Fruit fly (Drosophila melanogaster) whole organism, embryonic: ENCODE data around the gene CG1463.

Source experiments
- ATbp ChIP-seq: fragments of 200-800 bp; sonication (Bioruptor generic); optimal IDR thresholded peaks from 2 replicates; lab custom pipeline; 2017; ENCODE audit warnings: missing biosample characterization, mild to moderate bottlenecking, missing genetic modification characterization, missing genetic modification reagents
- Aef1 ChIP-seq: fragments of 200-800 bp; sonication (Bioruptor generic); IDR thresholded peaks from 3 replicates; pipeline ENCODE4 v1.3.6; 2022; ENCODE audit warnings: missing biosample characterization, missing genetic modification characterization
- Awh ChIP-seq: fragments of 200-800 bp; sonication (Bioruptor generic); IDR thresholded peaks from 2 replicates; pipeline ENCODE4, ENCODE4 v1.3.6; 2022; ENCODE audit warnings: missing biosample characterization, missing genetic modification characterization
- CG1024 ChIP-seq: fragments of 200-800 bp; sonication (Bioruptor generic); IDR thresholded peaks from 2 replicates; pipeline ENCODE4 v1.3.6; 2022; ENCODE audit warnings: missing biosample characterization, missing genetic modification characterization
- CG10366 ChIP-seq: fragments of 200-800 bp; sonication (Bioruptor generic); IDR thresholded peaks from 2 replicates; pipeline ENCODE4 v1.3.6; 2022; ENCODE audit warnings: missing biosample characterization, missing genetic modification characterization
- CG10979 ChIP-seq: fragments of 200-800 bp; sonication (Bioruptor generic); optimal IDR thresholded peaks from 2 replicates; lab custom pipeline; 2018; ENCODE audit warnings: missing biosample characterization, mild to moderate bottlenecking, missing genetic modification characterization, moderate library complexity
- CG12659 ChIP-seq: fragments of 200-800 bp; sonication (Bioruptor generic); optimal IDR thresholded peaks from 3 replicates; lab custom pipeline; 2017; ENCODE audit warnings: mild to moderate bottlenecking, missing biosample characterization, missing genetic modification reagents, missing genetic modification characterization
- CG12942 ChIP-seq: fragments of 200-800 bp; sonication (Bioruptor generic); optimal IDR thresholded peaks from 3 replicates; lab custom pipeline; 2016; ENCODE audit warnings: missing biosample characterization, missing genetic modification characterization
- CG13287 ChIP-seq: fragments of 200-800 bp; sonication (Bioruptor generic); IDR thresholded peaks from 2 replicates; pipeline ENCODE4 v1.3.6; 2022; ENCODE audit warnings: missing biosample characterization, missing genetic modification characterization; ENCODE audit not compliant: partially characterized antibody
- CG13296 ChIP-seq: fragments of 200-800 bp; sonication (Bioruptor generic); optimal IDR thresholded peaks from 3 replicates; lab custom pipeline; 2018; ENCODE audit warnings: missing biosample characterization, mild to moderate bottlenecking, missing genetic modification characterization
- CG15479 ChIP-seq: fragments of 200-800 bp; sonication (Bioruptor generic); optimal IDR thresholded peaks from 3 replicates; lab custom pipeline; 2019; ENCODE audit warnings: missing biosample characterization, mild to moderate bottlenecking, missing genetic modification characterization, moderate library complexity
- CG15601 ChIP-seq: fragments of 200-800 bp; sonication (Bioruptor generic); optimal IDR thresholded peaks from 3 replicates; lab custom pipeline; 2019; ENCODE audit warnings: missing biosample characterization, mild to moderate bottlenecking, missing genetic modification characterization, moderate library complexity
- CG1603 ChIP-seq: fragments of 200-800 bp; sonication (Bioruptor generic); optimal IDR thresholded peaks from 2 replicates; lab custom pipeline; 2019; ENCODE audit warnings: missing biosample characterization, mild to moderate bottlenecking, missing genetic modification characterization, moderate library complexity
- CG17385 ChIP-seq: fragments of 200-800 bp; sonication (Bioruptor generic); optimal IDR thresholded peaks from 3 replicates; lab custom pipeline; 2018; ENCODE audit warnings: missing biosample characterization, mild to moderate bottlenecking, missing genetic modification characterization
- CG17802 ChIP-seq: fragments of 200-800 bp; sonication (Bioruptor generic); optimal IDR thresholded peaks from 2 replicates; lab custom pipeline; 2018; ENCODE audit warnings: missing biosample characterization, mild to moderate bottlenecking, missing genetic modification characterization, moderate library complexity
- CG18262 ChIP-seq: fragments of 200-800 bp; optimal IDR thresholded peaks from 3 replicates; lab custom pipeline; 2019; ENCODE audit warnings: missing biosample characterization, mild to moderate bottlenecking, missing genetic modification characterization, moderate library complexity
- CG2199 ChIP-seq: fragments of 200-800 bp; sonication (Bioruptor generic); IDR thresholded peaks from 3 replicates; pipeline ENCODE4 v1.3.6; 2022; ENCODE audit warnings: missing biosample characterization, missing genetic modification characterization
- CG31441 ChIP-seq: fragments of 200-800 bp; sonication (Bioruptor generic); IDR thresholded peaks from 2 replicates; pipeline ENCODE4 v1.3.6; 2022; ENCODE audit warnings: missing biosample characterization, missing genetic modification characterization
- CG3838 ChIP-seq: fragments of 200-800 bp; sonication (Bioruptor generic); optimal IDR thresholded peaks from 3 replicates; lab custom pipeline; 2016; ENCODE audit warnings: missing biosample characterization, missing genetic modification characterization
- CG4282 ChIP-seq: fragments of 200-800 bp; sonication (Bioruptor generic); optimal IDR thresholded peaks from 2 replicates; lab custom pipeline; 2016; ENCODE audit warnings: missing biosample characterization, missing genetic modification characterization
- CG5180 ChIP-seq: fragments of 200-800 bp; sonication (Bioruptor generic); optimal IDR thresholded peaks from 3 replicates; lab custom pipeline; 2017; ENCODE audit warnings: missing biosample characterization, missing genetic modification characterization, mild to moderate bottlenecking, moderate library complexity, missing genetic modification reagents
- Dek ChIP-seq: fragments of 200-800 bp; sonication (Bioruptor generic); optimal IDR thresholded peaks from 3 replicates; lab custom pipeline; 2019; ENCODE audit warnings: missing biosample characterization, mild to moderate bottlenecking, missing genetic modification characterization, moderate library complexity
- Dll ChIP-seq: fragments of 200-800 bp; sonication (Bioruptor generic); IDR thresholded peaks from 4 replicates; pipeline ENCODE4 v1.3.6; 2022; ENCODE audit warnings: missing biosample characterization, missing genetic modification characterization; ENCODE audit not compliant: partially characterized antibody
- Drgx ChIP-seq: fragments of 200-800 bp; sonication (Bioruptor generic); IDR thresholded peaks from 2 replicates; pipeline ENCODE4 v1.3.6; 2022; ENCODE audit warnings: missing biosample characterization, missing genetic modification characterization
- Gsc ChIP-seq: fragments of 200-800 bp; sonication (Bioruptor generic); IDR thresholded peaks from 2 replicates; pipeline ENCODE4 v1.3.6; 2022; ENCODE audit warnings: missing biosample characterization, missing genetic modification characterization
- H2.0 ChIP-seq: fragments of 200-800 bp; sonication (Bioruptor generic); IDR thresholded peaks from 2 replicates; pipeline ENCODE4 v1.3.6; 2022; ENCODE audit warnings: missing biosample characterization, missing genetic modification characterization
- HLH54F ChIP-seq: fragments of 200-800 bp; sonication (Bioruptor generic); optimal IDR thresholded peaks from 3 replicates; lab custom pipeline; 2016; ENCODE audit warnings: missing biosample characterization, missing genetic modification characterization
- HLHmδ ChIP-seq: fragments of 200-800 bp; sonication (Bioruptor generic); optimal IDR thresholded peaks from 2 replicates; lab custom pipeline; 2018; ENCODE audit warnings: missing biosample characterization, mild to moderate bottlenecking, missing genetic modification characterization, moderate library complexity
- Oli ChIP-seq: fragments of 200-800 bp; sonication (Bioruptor generic); optimal IDR thresholded peaks from 2 replicates; lab custom pipeline; 2018; ENCODE audit warnings: missing biosample characterization, mild to moderate bottlenecking, missing genetic modification characterization, moderate library complexity
- Poxn ChIP-seq: fragments of 200-800 bp; sonication (Bioruptor generic); IDR thresholded peaks from 2 replicates; pipeline ENCODE4 v1.3.6; 2022; ENCODE audit warnings: missing biosample characterization, missing genetic modification characterization
- Side ChIP-seq: fragments of 200-800 bp; sonication (Bioruptor generic); optimal IDR thresholded peaks from 2 replicates; lab custom pipeline; 2016; ENCODE audit warnings: missing biosample characterization, missing genetic modification characterization
- Sox100B ChIP-seq: fragments of 200-800 bp; sonication (Bioruptor generic); optimal IDR thresholded peaks from 3 replicates; lab custom pipeline; 2018; ENCODE audit warnings: missing biosample characterization, mild to moderate bottlenecking, missing genetic modification characterization
- Taf1 ChIP-seq: fragments of 200-800 bp; sonication (Bioruptor generic); IDR thresholded peaks from 2 replicates; pipeline ENCODE4 v1.3.6; 2022; ENCODE audit warnings: missing biosample characterization, missing genetic modification characterization
- ab ChIP-seq: fragments of 200-800 bp; sonication (Bioruptor generic); optimal IDR thresholded peaks from 2 replicates; lab custom pipeline; 2016; ENCODE audit warnings: missing biosample characterization, missing genetic modification characterization
- ara ChIP-seq: fragments of 200-800 bp; sonication (Bioruptor generic); IDR thresholded peaks from 2 replicates; pipeline ENCODE4 v1.3.6; 2022; ENCODE audit warnings: missing biosample characterization, missing genetic modification characterization
- chif ChIP-seq, 2 experiments: fragments of 200-800 bp; sonication (Bioruptor generic); optimal IDR thresholded peaks; 3 replicates each; lab custom pipeline; 2016; ENCODE audit warnings: missing biosample characterization in 2 of 2, missing genetic modification characterization in 2 of 2
- da ChIP-seq: fragments of 200-800 bp; sonication (Bioruptor generic); optimal IDR thresholded peaks from 2 replicates; lab custom pipeline; 2016; ENCODE audit warnings: missing biosample characterization, missing genetic modification characterization
- gce ChIP-seq: fragments of 200-800 bp; sonication (Bioruptor generic); IDR thresholded peaks from 3 replicates; pipeline ENCODE4 v1.3.6; 2022; ENCODE audit warnings: missing biosample characterization, missing genetic modification characterization
- h ChIP-seq: fragments of >200 bp; optimal IDR thresholded peaks from 2 replicates; lab custom pipeline; 2017
- nau ChIP-seq: fragments of 200-800 bp; sonication (Bioruptor generic); optimal IDR thresholded peaks from 3 replicates; lab custom pipeline; 2017; ENCODE audit warnings: missing biosample characterization, mild to moderate bottlenecking, missing genetic modification characterization, missing genetic modification reagents
- nmo ChIP-seq: fragments of 200-800 bp; sonication (Bioruptor generic); optimal IDR thresholded peaks from 2 replicates; lab custom pipeline; 2018; ENCODE audit warnings: missing biosample characterization, mild to moderate bottlenecking, missing genetic modification characterization, moderate library complexity
- onecut ChIP-seq: fragments of 200-800 bp; sonication (Bioruptor generic); IDR thresholded peaks from 2 replicates; pipeline ENCODE4 v1.3.6; 2022; ENCODE audit warnings: missing biosample characterization, missing genetic modification characterization
- org-1 ChIP-seq: fragments of 200-800 bp; sonication (Bioruptor generic); optimal IDR thresholded peaks from 2 replicates; lab custom pipeline; 2017; ENCODE audit warnings: missing biosample characterization, missing genetic modification characterization
- ranshi ChIP-seq: fragments of 200-800 bp; sonication (Bioruptor generic); IDR thresholded peaks from 2 replicates; pipeline ENCODE4 v1.3.6; 2022; ENCODE audit warnings: missing biosample characterization, missing genetic modification characterization
- rib ChIP-seq: fragments of 200-800 bp; sonication (Bioruptor generic); IDR thresholded peaks from 2 replicates; pipeline ENCODE4 v1.3.6; 2022; ENCODE audit warnings: missing biosample characterization, missing genetic modification characterization
- sd ChIP-seq: fragments of 200-800 bp; sonication (Bioruptor generic); optimal IDR thresholded peaks from 3 replicates; lab custom pipeline; 2018; ENCODE audit warnings: missing biosample characterization, mild to moderate bottlenecking, missing genetic modification characterization, moderate library complexity
- sens-2 ChIP-seq: fragments of 200-800 bp; sonication (Bioruptor generic); IDR thresholded peaks from 2 replicates; pipeline ENCODE4 v1.3.6; 2022; ENCODE audit warnings: missing biosample characterization, missing genetic modification characterization
- so ChIP-seq: fragments of 200-800 bp; sonication (Bioruptor generic); IDR thresholded peaks from 3 replicates; pipeline ENCODE4 v1.3.6; 2022; ENCODE audit warnings: missing biosample characterization, missing genetic modification characterization
- stc ChIP-seq: fragments of 200-800 bp; sonication (Bioruptor generic); IDR thresholded peaks from 2 replicates; pipeline ENCODE4 v1.3.6; 2022; ENCODE audit warnings: missing biosample characterization, missing genetic modification characterization
- stwl ChIP-seq: fragments of 200-800 bp; sonication (Bioruptor generic); optimal IDR thresholded peaks from 3 replicates; lab custom pipeline; 2018; ENCODE audit warnings: missing biosample characterization, mild to moderate bottlenecking, missing genetic modification characterization, moderate library complexity
- ttk ChIP-seq: fragments of 200-800 bp; sonication (Bioruptor generic); IDR thresholded peaks from 2 replicates; pipeline ENCODE4 v2.1.2; 2022; ENCODE audit warnings: missing biosample characterization, missing genetic modification characterization

The CG1463 gene

dm6 chrX:12629564-12629963 lies 18.1 kb upstream of the CG1463 start, which contains the start of the genes Aven and CG2540 (continued):
- TF ChIP-seq Aef1: 0 out of 3 replicates have a peak, but pooled peaks have one; percentile 13
- peak; percentile 59 for TF ChIP-seq CG12942 (GFP tag; lab: Kevin White, UChicago)
- TF ChIP-seq CG10979: peak; percentile 86
- TF ChIP-seq h (lab: Kevin White, UChicago): no peak
- peak; percentile 42 for TF ChIP-seq CG13287
- TF ChIP-seq nmo (GFP tag; lab: Kevin White, UChicago): peak; percentile 89
- TF ChIP-seq CG15601 (tag; lab: Kevin White, UChicago): peak; percentile 85
- no peak for TF ChIP-seq da (GFP tag; lab: Kevin White, UChicago)
- no peak for TF ChIP-seq chif (GFP tag; optimal IDR thresholded peaks at IDR 0.05; lab: Kevin White, UChicago)
- TF ChIP-seq onecut (GFP tag; lab: Robert Waterston, UW): peak; percentile 49; the same call in 1 of the 2 replicates
- TF ChIP-seq CG4282 (GFP tag; lab: Kevin White, UChicago): no peak
- TF ChIP-seq rib (GFP tag; lab: Robert Waterston, UW): 0 out of 2 replicates have a peak, but pooled peaks have one; percentile 63
- no peak for TF ChIP-seq gce (GFP tag; lab: Robert Waterston, UW)
- no peak for TF ChIP-seq CG3838 (GFP tag; lab: Kevin White, UChicago)
- peak; percentile 49 for TF ChIP-seq CG10366
- TF ChIP-seq Drgx: peak; percentile 65; the same call in 1 of the 2 replicates
- peak; percentile 86 for TF ChIP-seq Sox100B
- TF ChIP-seq stc (GFP tag; lab: Robert Waterston, UW): peak; percentile 62; the same call in 1 of the 2 replicates
- peak; percentile 67 for TF ChIP-seq stwl (tag; lab: Kevin White, UChicago)
- TF ChIP-seq CG17802 (tag; lab: Kevin White, UChicago): peak; percentile 13
- TF ChIP-seq sens-2 (GFP tag; lab: Robert Waterston, UW): peak; percentile 7; the same call in 1 of the 2 replicates
- no peak for TF ChIP-seq Side (GFP tag; lab: Kevin White, UChicago)
- TF ChIP-seq ranshi (GFP tag; lab: Robert Waterston, UW): peak; percentile 77
- TF ChIP-seq ab (GFP tag; lab: Kevin White, UChicago): no peak
- peak; percentile 84 for TF ChIP-seq CG17385 (GFP tag; lab: Kevin White, UChicago)
- peak; percentile 60 for TF ChIP-seq Awh (GFP tag; lab: Robert Waterston, UW)
- TF ChIP-seq H2.0: peak; percentile 45; the same call in 1 of the 2 replicates
- no peak for TF ChIP-seq nau (GFP tag; lab: Kevin White, UChicago)
- peak; percentile 19; the same call in 1 of the 2 replicates for TF ChIP-seq Taf1 (GFP tag; lab: Robert Waterston, UW)
- TF ChIP-seq ara (GFP tag; lab: Robert Waterston, UW): peak; percentile 68
- peak; percentile 42; the same call in 1 of the 3 replicates for TF ChIP-seq so (GFP tag; lab: Robert Waterston, UW)
- TF ChIP-seq Dek (tag; lab: Kevin White, UChicago): peak; percentile 78
- peak; percentile 62 for TF ChIP-seq CG5180
- no peak for TF ChIP-seq HLHmδ (GFP tag; lab: Kevin White, UChicago)
- TF ChIP-seq Dll (GFP tag; lab: Robert Waterston, UW): 0 out of 4 replicates have a peak, but pooled peaks have one; percentile 52
- TF ChIP-seq CG15479 (GFP tag; lab: Kevin White, UChicago): peak; percentile 7
- TF ChIP-seq CG18262 (tag; lab: Kevin White, UChicago): peak; percentile 88
- peak; percentile 58 for TF ChIP-seq sd (tag; lab: Kevin White, UChicago)
- no peak for TF ChIP-seq CG1024 (GFP tag; lab: Robert Waterston, UW)
- TF ChIP-seq HLH54F (GFP tag; lab: Kevin White, UChicago): no peak
- TF ChIP-seq ATbp: peak; percentile 72
- no peak for TF ChIP-seq Poxn (GFP tag; lab: Robert Waterston, UW)
- TF ChIP-seq CG12659: peak; percentile 90
- TF ChIP-seq ttk (GFP tag; lab: Robert Waterston, UW): peak; percentile 37; the same call in 1 of the 2 replicates
- peak; percentile 90 for TF ChIP-seq CG13296
- TF ChIP-seq Gsc: no peak
- TF ChIP-seq CG2199 (GFP tag; lab: Robert Waterston, UW): no peak
- peak; percentile 63 for TF ChIP-seq org-1 (GFP tag; lab: Kevin White, UChicago)
- TF ChIP-seq CG31441 (GFP tag; lab: Robert Waterston, UW): peak; percentile 92
- TF ChIP-seq CG1603 (tag; lab: Kevin White, UChicago): peak; percentile 0
- peak; percentile 86 for TF ChIP-seq Oli (tag; lab: Kevin White, UChicago)
